Fruit fly (Drosophila melanogaster) whole organism, embryonic: ENCODE results near the gene Lsd-1.

Experiments used
- Atf-2 ChIP-seq: fragments of 200-800 bp; sonication (Bioruptor generic); optimal IDR thresholded peaks from 2 replicates; lab custom pipeline; 2016; ENCODE audit warnings: missing biosample characterization, missing genetic modification characterization
- B-H2 ChIP-seq: fragments of 200-800 bp; sonication (Bioruptor generic); optimal IDR thresholded peaks from 2 replicates; lab custom pipeline; 2018; ENCODE audit warnings: missing biosample characterization, mild to moderate bottlenecking, missing genetic modification characterization
- CG10267 ChIP-seq: fragments of 200-800 bp; sonication (Bioruptor generic); optimal IDR thresholded peaks from 2 replicates; lab custom pipeline; 2018; ENCODE audit warnings: missing biosample characterization, mild to moderate bottlenecking, missing genetic modification characterization, moderate library complexity
- CG11247 ChIP-seq: fragments of 200-800 bp; sonication (Bioruptor generic); IDR thresholded peaks from 2 replicates; pipeline ENCODE4 v1.3.6; 2022; ENCODE audit warnings: missing biosample characterization, missing genetic modification characterization
- CG11560 ChIP-seq: fragments of 200-800 bp; sonication (Bioruptor generic); IDR thresholded peaks from 3 replicates; pipeline ENCODE4 v1.3.6; 2022; ENCODE audit warnings: missing biosample characterization, missing genetic modification characterization
- CG11695 ChIP-seq: fragments of 200-800 bp; sonication (Bioruptor generic); IDR thresholded peaks from 3 replicates; pipeline ENCODE4 v1.3.6; 2022; ENCODE audit warnings: missing biosample characterization, missing genetic modification characterization
- CG14014 ChIP-seq: fragments of 200-800 bp; sonication (Bioruptor generic); IDR thresholded peaks from 2 replicates; pipeline ENCODE4 v1.3.6; 2022; ENCODE audit warnings: missing biosample characterization, missing genetic modification characterization
- CG14860 ChIP-seq: fragments of 200-800 bp; sonication (Bioruptor generic); IDR thresholded peaks from 3 replicates; pipeline ENCODE4 v1.3.6; 2022; ENCODE audit warnings: missing biosample characterization, missing genetic modification characterization; ENCODE audit not compliant: partially characterized antibody
- CG16779 ChIP-seq: fragments of 200-800 bp; sonication (Bioruptor generic); IDR thresholded peaks from 2 replicates; pipeline ENCODE4 v1.3.6; 2022; ENCODE audit warnings: missing biosample characterization, missing genetic modification characterization
- CG18262 ChIP-seq: fragments of 200-800 bp; optimal IDR thresholded peaks from 3 replicates; lab custom pipeline; 2019; ENCODE audit warnings: missing biosample characterization, mild to moderate bottlenecking, missing genetic modification characterization, moderate library complexity
- CG18764 ChIP-seq: fragments of 200-800 bp; sonication (Bioruptor generic); optimal IDR thresholded peaks from 3 replicates; lab custom pipeline; 2016; ENCODE audit warnings: missing biosample characterization, missing genetic modification characterization
- CG2712 ChIP-seq: fragments of 200-800 bp; optimal IDR thresholded peaks from 3 replicates; lab custom pipeline; 2019; ENCODE audit warnings: missing biosample characterization, mild to moderate bottlenecking, missing genetic modification characterization, moderate library complexity
- CG31224 ChIP-seq: fragments of 200-800 bp; sonication (Bioruptor generic); IDR thresholded peaks from 2 replicates; pipeline ENCODE4 v1.3.6; 2022; ENCODE audit warnings: missing biosample characterization, missing genetic modification characterization
- CG31365 ChIP-seq: fragments of 200-800 bp; sonication (Bioruptor generic); optimal IDR thresholded peaks from 2 replicates; lab custom pipeline; 2018; ENCODE audit warnings: missing biosample characterization, mild to moderate bottlenecking, missing genetic modification characterization
- CG33557 ChIP-seq: fragments of 200-800 bp; sonication (Bioruptor generic); optimal IDR thresholded peaks from 2 replicates; lab custom pipeline; 2019; ENCODE audit warnings: missing biosample characterization, mild to moderate bottlenecking, missing genetic modification characterization, moderate library complexity
- CG42726 ChIP-seq: fragments of 200-800 bp; sonication (Bioruptor generic); IDR thresholded peaks from 2 replicates; pipeline ENCODE4 v1.3.6; 2022; ENCODE audit warnings: missing biosample characterization, missing genetic modification characterization; ENCODE audit not compliant: partially characterized antibody
- CG4282 ChIP-seq: fragments of 200-800 bp; sonication (Bioruptor generic); optimal IDR thresholded peaks from 2 replicates; lab custom pipeline; 2016; ENCODE audit warnings: missing biosample characterization, missing genetic modification characterization
- CG6254 ChIP-seq: fragments of 200-800 bp; sonication (Bioruptor generic); optimal IDR thresholded peaks from 3 replicates; lab custom pipeline; 2017; ENCODE audit warnings: mild to moderate bottlenecking, missing biosample characterization, missing genetic modification reagents, missing genetic modification characterization
- CG7372 ChIP-seq: fragments of 200-800 bp; sonication (Bioruptor generic); IDR thresholded peaks from 2 replicates; pipeline ENCODE4 v1.3.6; 2022; ENCODE audit warnings: missing biosample characterization, missing genetic modification characterization
- CG7745 ChIP-seq: fragments of 200-800 bp; sonication (Bioruptor generic); optimal IDR thresholded peaks from 2 replicates; lab custom pipeline; 2018; ENCODE audit warnings: missing biosample characterization, mild to moderate bottlenecking, missing genetic modification characterization, moderate library complexity
- CG7987 ChIP-seq: fragments of 200-800 bp; sonication (Bioruptor generic); optimal IDR thresholded peaks from 2 replicates; lab custom pipeline; 2018; ENCODE audit warnings: missing biosample characterization, mild to moderate bottlenecking, missing genetic modification characterization, moderate library complexity
- CG8089 ChIP-seq: fragments of 200-800 bp; sonication (Bioruptor generic); optimal IDR thresholded peaks from 3 replicates; lab custom pipeline; 2016; ENCODE audit warnings: missing biosample characterization, missing genetic modification characterization
- CkIIα-i1 ChIP-seq: fragments of 200-800 bp; sonication (Bioruptor generic); IDR thresholded peaks from 2 replicates; pipeline ENCODE4 v1.3.6; 2022; ENCODE audit warnings: missing biosample characterization, missing genetic modification characterization
- Doc2 ChIP-seq: fragments of 200-800 bp; sonication (Bioruptor generic); IDR thresholded peaks from 2 replicates; pipeline ENCODE4 v1.3.6; 2022; ENCODE audit warnings: missing biosample characterization, missing genetic modification characterization
- Ets97D ChIP-seq: fragments of 200-800 bp; sonication (Bioruptor generic); optimal IDR thresholded peaks from 3 replicates; lab custom pipeline; 2016; ENCODE audit warnings: missing biosample characterization, missing genetic modification characterization
- H2.0 ChIP-seq: fragments of 200-800 bp; sonication (Bioruptor generic); IDR thresholded peaks from 2 replicates; pipeline ENCODE4 v1.3.6; 2022; ENCODE audit warnings: missing biosample characterization, missing genetic modification characterization
- NFAT ChIP-seq: fragments of 200-800 bp; sonication (Bioruptor generic); IDR thresholded peaks from 2 replicates; pipeline ENCODE4 v1.3.6; 2022; ENCODE audit warnings: missing biosample characterization, missing genetic modification characterization
- NK7.1 ChIP-seq: fragments of 200-800 bp; sonication (Bioruptor generic); optimal IDR thresholded peaks from 3 replicates; lab custom pipeline; 2016; ENCODE audit warnings: missing biosample characterization, missing genetic modification characterization
- Nf-YC ChIP-seq: fragments of 200-800 bp; optimal IDR thresholded peaks from 3 replicates; lab custom pipeline; 2019; ENCODE audit warnings: missing biosample characterization, mild to moderate bottlenecking, missing genetic modification characterization, moderate library complexity
- Opbp ChIP-seq: fragments of 200-800 bp; sonication (Bioruptor generic); IDR thresholded peaks from 3 replicates; pipeline ENCODE4 v1.3.6; 2022; ENCODE audit warnings: missing biosample characterization, missing genetic modification characterization; ENCODE audit not compliant: partially characterized antibody
- Ptx1 ChIP-seq: fragments of 200-800 bp; sonication (Bioruptor generic); IDR thresholded peaks from 2 replicates; pipeline ENCODE4 v1.3.6; 2022; ENCODE audit warnings: missing biosample characterization, missing genetic modification characterization
- Side ChIP-seq: fragments of 200-800 bp; sonication (Bioruptor generic); optimal IDR thresholded peaks from 2 replicates; lab custom pipeline; 2016; ENCODE audit warnings: missing biosample characterization, missing genetic modification characterization
- abd-A ChIP-seq: fragments of 200-800 bp; sonication (Bioruptor generic); optimal IDR thresholded peaks from 3 replicates; lab custom pipeline; 2019; ENCODE audit warnings: missing biosample characterization, mild to moderate bottlenecking, missing genetic modification characterization, moderate library complexity
- ac ChIP-seq: fragments of 200-800 bp; sonication (Bioruptor generic); optimal IDR thresholded peaks from 3 replicates; lab custom pipeline; 2017; ENCODE audit warnings: missing biosample characterization, mild to moderate bottlenecking, missing genetic modification characterization
- ase ChIP-seq: fragments of 200-800 bp; sonication (Bioruptor generic); IDR thresholded peaks from 3 replicates; pipeline ENCODE4 v1.3.6; 2022; ENCODE audit warnings: missing biosample characterization, missing genetic modification characterization
- croc ChIP-seq: fragments of 200-800 bp; sonication (Bioruptor generic); conservative IDR thresholded peaks from 3 replicates; pipeline ENCODE4 v1.3.6; 2022; ENCODE audit warnings: missing biosample characterization, missing genetic modification characterization
- dysf ChIP-seq: fragments of 200-800 bp; sonication (Bioruptor generic); IDR thresholded peaks from 3 replicates; pipeline ENCODE4 v1.3.6; 2022; ENCODE audit warnings: missing biosample characterization, missing genetic modification characterization
- eve ChIP-seq, 2 experiments: fragments of >200 bp; optimal IDR thresholded peaks; 2 replicates each; lab custom pipeline; 2017; ENCODE audit warnings: missing biosample characterization in 2 of 2, missing genetic modification characterization in 2 of 2
- fd64A ChIP-seq: fragments of 200-800 bp; sonication (Bioruptor generic); optimal IDR thresholded peaks from 3 replicates; lab custom pipeline; 2018; ENCODE audit warnings: missing biosample characterization, mild to moderate bottlenecking, missing genetic modification characterization
- grn ChIP-seq: fragments of 200-800 bp; sonication (Bioruptor generic); optimal IDR thresholded peaks from 3 replicates; lab custom pipeline; 2017; ENCODE audit warnings: missing biosample characterization, missing genetic modification characterization
- gro ChIP-seq: fragments of 200-800 bp; sonication (Bioruptor generic); optimal IDR thresholded peaks from 2 replicates; lab custom pipeline; 2016; ENCODE audit warnings: missing biosample characterization, missing genetic modification characterization
- hb ChIP-seq: fragments of 200-800 bp; sonication (Bioruptor generic); IDR thresholded peaks from 3 replicates; pipeline ENCODE4 v1.3.6; 2022; ENCODE audit warnings: missing biosample characterization, missing genetic modification characterization; ENCODE audit not compliant: partially characterized antibody
- hth ChIP-seq: fragments of >200 bp; optimal IDR thresholded peaks from 2 replicates; lab custom pipeline; 2017; ENCODE audit warnings: inconsistent platforms
- lbe ChIP-seq: fragments of 200-800 bp; sonication (Bioruptor generic); optimal IDR thresholded peaks from 2 replicates; lab custom pipeline; 2016; ENCODE audit warnings: missing biosample characterization, mild to moderate bottlenecking, missing genetic modification characterization
- mirr ChIP-seq: fragments of 200-800 bp; sonication (Bioruptor generic); optimal IDR thresholded peaks from 3 replicates; lab custom pipeline; 2018; ENCODE audit warnings: missing biosample characterization, mild to moderate bottlenecking, missing genetic modification characterization
- nau ChIP-seq: fragments of 200-800 bp; sonication (Bioruptor generic); optimal IDR thresholded peaks from 3 replicates; lab custom pipeline; 2017; ENCODE audit warnings: missing biosample characterization, mild to moderate bottlenecking, missing genetic modification characterization, missing genetic modification reagents
- nmo ChIP-seq: fragments of 200-800 bp; sonication (Bioruptor generic); optimal IDR thresholded peaks from 2 replicates; lab custom pipeline; 2018; ENCODE audit warnings: missing biosample characterization, mild to moderate bottlenecking, missing genetic modification characterization, moderate library complexity
- salm ChIP-seq: fragments of 200-800 bp; sonication (Bioruptor generic); optimal IDR thresholded peaks from 2 replicates; lab custom pipeline; 2018; ENCODE audit warnings: missing biosample characterization, mild to moderate bottlenecking, missing genetic modification characterization
- schlank ChIP-seq: fragments of 200-800 bp; sonication (Bioruptor generic); optimal IDR thresholded peaks from 2 replicates; lab custom pipeline; 2018; ENCODE audit warnings: missing biosample characterization, mild to moderate bottlenecking, missing genetic modification characterization
- sima ChIP-seq: fragments of 200-800 bp; sonication (Bioruptor generic); optimal IDR thresholded peaks from 2 replicates; lab custom pipeline; 2016; ENCODE audit warnings: missing biosample characterization, missing genetic modification characterization
- sqz ChIP-seq: fragments of 200-800 bp; sonication (Bioruptor generic); optimal IDR thresholded peaks from 3 replicates; lab custom pipeline; 2018; ENCODE audit warnings: missing biosample characterization, mild to moderate bottlenecking, missing genetic modification characterization
- toy ChIP-seq: fragments of 200-800 bp; sonication (Bioruptor generic); IDR thresholded peaks from 2 replicates; pipeline ENCODE4 v1.3.6; 2022; ENCODE audit warnings: missing biosample characterization, missing genetic modification characterization

Lsd-1 gene

DNA sequence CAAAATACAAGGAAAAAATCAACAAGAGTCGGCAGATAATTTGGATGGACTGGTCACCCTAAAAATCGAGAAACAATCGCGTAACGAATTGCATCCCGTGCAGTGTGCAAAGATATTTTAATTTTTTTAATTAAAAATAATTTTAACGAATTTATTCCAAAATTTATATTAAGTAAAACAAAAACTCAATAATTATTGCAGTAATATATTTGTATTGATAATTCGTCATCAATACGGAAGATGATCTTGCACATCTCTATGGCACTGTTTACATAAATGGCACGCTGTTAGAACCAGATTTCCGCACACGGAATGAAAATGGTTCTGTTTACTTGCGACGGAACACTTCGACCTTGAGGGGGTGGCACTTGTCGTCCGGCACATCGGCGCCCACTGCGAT is 9.2 kb downstream of the Lsd-1 start, which contains the start of gene tst (continued):
- TF ChIP-seq CG18764 (GFP tag; lab: Kevin White, UChicago) = peak; percentile 83
- TF ChIP-seq abd-A (tag; lab: Kevin White, UChicago) = no peak
- peak; percentile 31 for TF ChIP-seq Atf-2 (GFP tag; lab: Kevin White, UChicago)
- peak; percentile 99 for TF ChIP-seq Ptx1 (GFP tag; lab: Robert Waterston, UW)
- TF ChIP-seq CG31224 = peak; percentile 92
- peak; percentile 90 for TF ChIP-seq lbe
- TF ChIP-seq CG31365 = peak; percentile 19
- peak; percentile 94 for TF ChIP-seq CG18262
- peak; percentile 91 for TF ChIP-seq NFAT (GFP tag; lab: Robert Waterston, UW)
- TF ChIP-seq CG14860 = no peak
- peak; percentile 94 for TF ChIP-seq croc (GFP tag; lab: Robert Waterston, UW)
- TF ChIP-seq Opbp (GFP tag; lab: Robert Waterston, UW) = no peak
- TF ChIP-seq hb (GFP tag; lab: Robert Waterston, UW) = no peak
- no peak for TF ChIP-seq grn (GFP tag; lab: Kevin White, UChicago)
- TF ChIP-seq CG6254 (GFP tag; lab: Kevin White, UChicago) = peak; percentile 75
- peak; percentile 96 for TF ChIP-seq ase (GFP tag; lab: Robert Waterston, UW)
- peak; percentile 74 for TF ChIP-seq schlank (tag; lab: Kevin White, UChicago)
- peak; percentile 96 for TF ChIP-seq CG11247 (GFP tag; lab: Robert Waterston, UW)
- peak; percentile 93 for TF ChIP-seq CG11695 (GFP tag; lab: Robert Waterston, UW)
- TF ChIP-seq CG10267 (tag; lab: Kevin White, UChicago) = peak; percentile 89
- TF ChIP-seq toy (GFP tag; lab: Robert Waterston, UW) = peak; percentile 77
- peak; percentile 97 for TF ChIP-seq dysf (GFP tag; lab: Robert Waterston, UW)
- TF ChIP-seq mirr (GFP tag; lab: Kevin White, UChicago) = peak; percentile 21
- peak; percentile 91 for TF ChIP-seq CG11560
- TF ChIP-seq Nf-YC (tag; lab: Kevin White, UChicago) = peak; percentile 79
- TF ChIP-seq CG42726 (GFP tag; lab: Robert Waterston, UW) = no peak
- TF ChIP-seq CG16779 = peak; percentile 84
- TF ChIP-seq CG2712 = peak; percentile 97
- peak; percentile 95 for TF ChIP-seq nmo (GFP tag; lab: Kevin White, UChicago)
- TF ChIP-seq CG14014 (GFP tag; lab: Robert Waterston, UW) = peak; percentile 96
- peak; percentile 73 for TF ChIP-seq CG33557 (GFP tag; lab: Kevin White, UChicago)
- TF ChIP-seq gro (GFP tag; lab: Kevin White, UChicago) = no peak
- TF ChIP-seq sqz (GFP tag; lab: Kevin White, UChicago) = no peak
- peak; percentile 17 for TF ChIP-seq Ets97D (GFP tag; lab: Kevin White, UChicago)
- TF ChIP-seq CG8089 (GFP tag; lab: Kevin White, UChicago) = no peak
- no peak for TF ChIP-seq sima (GFP tag; lab: Kevin White, UChicago)
- no peak for TF ChIP-seq B-H2
- peak; percentile 97 for TF ChIP-seq CG7372 (GFP tag; lab: Robert Waterston, UW)
- TF ChIP-seq NK7.1 (GFP tag; lab: Kevin White, UChicago) = no peak
- TF ChIP-seq CG4282 = no peak
- TF ChIP-seq salm (tag; lab: Kevin White, UChicago) = peak; percentile 80
- no peak for TF ChIP-seq nau (GFP tag; lab: Kevin White, UChicago)
- no peak for TF ChIP-seq eve (GFP tag; optimal IDR thresholded peaks at IDR 0.05; lab: Kevin White, UChicago)
- TF ChIP-seq fd64A (GFP tag; lab: Kevin White, UChicago) = no peak
- TF ChIP-seq hth (lab: Kevin White, UChicago) = no peak
- peak; percentile 57 for TF ChIP-seq CkIIα-i1 (GFP tag; lab: Robert Waterston, UW)
- TF ChIP-seq Side (GFP tag; lab: Kevin White, UChicago) = no peak
- no peak for TF ChIP-seq CG7745 (tag; lab: Kevin White, UChicago)
- peak; percentile 42 for TF ChIP-seq ac (GFP tag; lab: Kevin White, UChicago)
- TF ChIP-seq Doc2 = peak; percentile 92
- TF ChIP-seq H2.0 = peak; percentile 96
- peak; percentile 75 for TF ChIP-seq CG7987 (GFP tag; lab: Kevin White, UChicago)
